Fruit fly (Drosophila melanogaster): ENCODE data around the gene Hmt-1.
A peak's percentile ranks its signal among the peaks of the same experiment; 100 is the strongest.
"Not testable (repeated sequence)": the region's sequence is repeated elsewhere in the genome, so short reads cannot be mapped to it uniquely, and the experiment has no call there.

Gene Hmt-1

dm6 chr3R:15857189-15857767 is at the start of gene Hmt-1:
Gene Hmt-1 (minus strand): TSS chr3R:15857470.
- peak; percentile 49 for TF ChIP-seq noc (tag; optimal IDR thresholded peaks at IDR 0.05)

- not testable (repeated sequence) for TF ChIP-seq noc (tag; optimal IDR thresholded peaks at IDR 0.05)
Measured at dm6 chr3R:15904543-15904942, 47.3 kb upstream of the Hmt-1 start, which contains the start of gene glob1. Gene glob1 (minus strand): TSS chr3R:15904643.

- TF ChIP-seq noc (tag; optimal IDR thresholded peaks at IDR 0.05) = no peak
Measured at dm6 chr3R:15899650-15900049, 42.4 kb upstream of the Hmt-1 start.

dm6 chr3R:15898302-15898701 is 41.0 kb upstream of the Hmt-1 start:
- TF ChIP-seq noc (tag; optimal IDR thresholded peaks at IDR 0.05) = peak; percentile 37

dm6 chr3R:15895978-15896377 is 38.7 kb upstream of the Hmt-1 start, which contains the start of gene CG14877:
Gene CG14877 (minus strand): TSS chr3R:15896078.
- TF ChIP-seq noc (tag; optimal IDR thresholded peaks at IDR 0.05) = no peak

dm6 chr3R:15891188-15891820 is 34.0 kb upstream of the Hmt-1 start:
- TF ChIP-seq noc (tag; optimal IDR thresholded peaks at IDR 0.05) = no peak

dm6 chr3R:15875611-15876010 is 18.3 kb upstream of the Hmt-1 start, which contains the start of gene CG31183:
Gene CG31183 (minus strand): TSS chr3R:15875939.
- TF ChIP-seq noc (tag; optimal IDR thresholded peaks at IDR 0.05) = no peak

- no peak for TF ChIP-seq noc (tag; optimal IDR thresholded peaks at IDR 0.05)
Measured at dm6 chr3R:15872829-15873440, 15.7 kb upstream of the Hmt-1 start.

- TF ChIP-seq noc (tag; optimal IDR thresholded peaks at IDR 0.05) = no peak
Measured at dm6 chr3R:15859896-15860295, 2.6 kb upstream of the Hmt-1 start, which contains the start of gene CG9632. Gene CG9632 (plus strand): TSS chr3R:15860196.

dm6 chr3R:15853347-15853746 is 3.9 kb downstream of the Hmt-1 start, which contains the start of gene cv-d:
Gene cv-d (minus strand): TSS chr3R:15853581.
- TF ChIP-seq noc (tag; optimal IDR thresholded peaks at IDR 0.05) = peak; percentile 13

dm6 chr3R:15851912-15852311 is 5.4 kb downstream of the Hmt-1 start:
- no peak for TF ChIP-seq noc (tag; optimal IDR thresholded peaks at IDR 0.05)

- no peak for TF ChIP-seq noc (tag; optimal IDR thresholded peaks at IDR 0.05)
Measured at dm6 chr3R:15846234-15846633, 11.0 kb downstream of the Hmt-1 start, which contains the start of gene CG4546. Gene CG4546 (plus strand): TSS chr3R:15846534.

dm6 chr3R:15839294-15839693 is 18.0 kb downstream of the Hmt-1 start, which contains the start of gene Pbp45:
Gene Pbp45 (minus strand): TSS chr3R:15839515.
- no peak for TF ChIP-seq noc (tag; optimal IDR thresholded peaks at IDR 0.05)

dm6 chr3R:15836864-15837824 is 20.1 kb downstream of the Hmt-1 start, which contains the start of the genes ND-23 and spn-E:
Gene ND-23 (minus strand): TSS chr3R:15837117.
Gene spn-E (plus strand): TSS chr3R:15837419.
- TF ChIP-seq noc (tag; optimal IDR thresholded peaks at IDR 0.05) = no peak

- no peak for TF ChIP-seq noc (tag; optimal IDR thresholded peaks at IDR 0.05)
Measured at dm6 chr3R:15834375-15835031, 22.8 kb downstream of the Hmt-1 start, which contains the start of the genes CG43317 and Arpc3A. Gene CG43317 (minus strand): TSS chr3R:15834425. Gene Arpc3A (plus strand): TSS chr3R:15834648.
